Fruit fly (Drosophila melanogaster): ENCODE measurements around the gene kek1.

The kek1 gene

dm6 chr2L:12867482-12867881, 44.9 kb upstream of the kek1 start (continued):
- TF ChIP-seq CG15073 (GFP tag; optimal IDR thresholded peaks at IDR 0.05) (no peak), lola (GFP tag; optimal IDR thresholded peaks at IDR 0.05) (peak in 1 of 3 experiments; percentile 21), sens (GFP tag) (peak; percentile 68), CG17385 (GFP tag; optimal IDR thresholded peaks at IDR 0.05) (peak; percentile 1), dysf (GFP tag; IDR thresholded peaks at IDR 0.05) (peak; percentile 21; the same call in 1 of the 3 replicates), CG11504 (tag; optimal IDR thresholded peaks at IDR 0.05) (peak; percentile 52), Hr51 (GFP tag; optimal IDR thresholded peaks at IDR 0.05) (peak in 1 of 2 experiments; percentile 41), ATbp (GFP tag; optimal IDR thresholded peaks at IDR 0.05) (peak; percentile 13), insv (GFP tag; optimal IDR thresholded peaks at IDR 0.05) (no peak), Sox102F (GFP tag; optimal IDR thresholded peaks at IDR 0.05) (peak; percentile 10), HLH3B (GFP tag; IDR thresholded peaks at IDR 0.05) (0 out of 2 replicates have a peak, but pooled peaks have one; percentile 24), CG17361 (GFP tag; IDR thresholded peaks at IDR 0.05) (0 out of 3 replicates have a peak, but pooled peaks have one; percentile 14), CG17359 (tag; optimal IDR thresholded peaks at IDR 0.05) (peak; percentile 37), gem (tag; optimal IDR thresholded peaks at IDR 0.05) (peak; percentile 61), dmrt99B (tag; optimal IDR thresholded peaks at IDR 0.05) (peak; percentile 53), Myb (GFP tag; optimal IDR thresholded peaks at IDR 0.05) (no peak), HLH54F (GFP tag; optimal IDR thresholded peaks at IDR 0.05) (no peak), sug (tag; optimal IDR thresholded peaks at IDR 0.05) (no peak), CG2712 (tag; optimal IDR thresholded peaks at IDR 0.05) (peak; percentile 34), Blimp-1 (GFP tag; optimal IDR thresholded peaks at IDR 0.05) (peak; percentile 42), CG7839 (tag; optimal IDR thresholded peaks at IDR 0.05) (peak; percentile 28), Hr3 (GFP tag; optimal IDR thresholded peaks at IDR 0.05) (peak; percentile 3), bsh (GFP tag; optimal IDR thresholded peaks at IDR 0.05) (peak in 1 of 2 experiments; percentile 49)

DNA sequence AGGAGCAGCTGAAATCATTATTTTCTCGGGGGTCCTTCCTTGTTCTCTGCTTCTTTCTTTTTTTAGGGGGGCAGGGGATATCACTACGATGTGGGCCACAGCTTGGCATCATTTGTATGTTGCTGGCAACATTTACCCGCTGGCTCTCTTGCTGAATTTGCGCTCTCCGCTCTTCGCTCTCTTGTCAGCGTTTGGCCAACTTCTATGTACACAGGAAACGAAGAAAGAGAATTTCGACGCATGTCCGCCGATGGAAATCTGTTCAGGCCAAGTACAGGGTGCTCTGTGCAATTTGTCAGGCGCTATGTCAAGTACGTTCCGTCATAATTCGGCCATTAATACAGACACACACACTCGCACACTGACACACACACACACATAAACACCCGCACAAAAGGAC, 31.9 kb upstream of the kek1 start:
- TF ChIP-seq CG17568 (GFP tag; optimal IDR thresholded peaks at IDR 0.05) (no peak), lilli (GFP tag; optimal IDR thresholded peaks at IDR 0.05) (no peak), Trl (optimal IDR thresholded peaks at IDR 0.05) (peak; percentile 73 to 81), Trl (GFP tag; optimal IDR thresholded peaks at IDR 0.05) (no peak), Dp (GFP tag; optimal IDR thresholded peaks at IDR 0.05) (no peak), CG6254 (GFP tag; optimal IDR thresholded peaks at IDR 0.05) (peak; percentile 98), CG6854 (GFP tag; optimal IDR thresholded peaks at IDR 0.05) (no peak), gro (GFP tag; optimal IDR thresholded peaks at IDR 0.05) (no peak), CG17328 (GFP tag; IDR thresholded peaks at IDR 0.05) (peak; percentile 10; the same call in 1 of the 2 replicates), ewg (GFP tag; optimal IDR thresholded peaks at IDR 0.05) (peak; percentile 64), Hmr (GFP tag; optimal IDR thresholded peaks at IDR 0.05) (no peak), CG2116 (GFP tag; optimal IDR thresholded peaks at IDR 0.05) (no peak), pb (GFP tag; optimal IDR thresholded peaks at IDR 0.05) (no peak), CG12104 (GFP tag; optimal IDR thresholded peaks at IDR 0.05) (no peak), H15 (GFP tag; IDR thresholded peaks at IDR 0.05) (no peak), ci (GFP tag; IDR thresholded peaks at IDR 0.05) (peak; percentile 58; the same call in 1 of the 3 replicates), CG32767 (GFP tag; IDR thresholded peaks at IDR 0.05) (peak; percentile 57; the same call in 1 of the 2 replicates), Neu2 (GFP tag; optimal IDR thresholded peaks at IDR 0.05; ENCODE audit: borderline replicate concordance) (no peak), CG12744 (GFP tag; optimal IDR thresholded peaks at IDR 0.05) (no peak), ERR (GFP tag; optimal IDR thresholded peaks at IDR 0.05) (no peak), scrt (GFP tag; optimal IDR thresholded peaks at IDR 0.05) (no peak), CG3281 (GFP tag; optimal IDR thresholded peaks at IDR 0.05) (no peak), CG11247 (GFP tag; IDR thresholded peaks at IDR 0.05) (0 out of 2 replicates have a peak, but pooled peaks have one; percentile 11), salm (tag; optimal IDR thresholded peaks at IDR 0.05) (no peak), cg (GFP tag; optimal IDR thresholded peaks at IDR 0.05) (peak; percentile 20), CG31388 (GFP tag; optimal IDR thresholded peaks at IDR 0.05) (no peak), fru (optimal IDR thresholded peaks at IDR 0.05) (no peak), CG11504 (tag; optimal IDR thresholded peaks at IDR 0.05) (peak; percentile 98), yki (optimal IDR thresholded peaks at IDR 0.05) (peak; percentile 69)

Measured in whole organism, embryonic.